Fruit fly (Drosophila melanogaster) whole organism, prepupa: Measurements from ENCODE around the gene TyrR.

ENCODE experiments used
- Blimp-1 ChIP-seq: fragments of 200-800 bp; sonication (Bioruptor generic); optimal IDR thresholded peaks from 3 replicates; lab custom pipeline; 2017; ENCODE audit warnings: missing biosample characterization, missing genetic modification characterization, mild to moderate bottlenecking, moderate library complexity, missing genetic modification reagents
- CG10669 ChIP-seq: fragments of 200-800 bp; sonication (Bioruptor generic); optimal IDR thresholded peaks from 3 replicates; lab custom pipeline; 2018; ENCODE audit warnings: missing biosample characterization, mild to moderate bottlenecking, missing genetic modification characterization, moderate library complexity
- CG11294 ChIP-seq: fragments of 200-800 bp; sonication (Bioruptor generic); IDR thresholded peaks from 2 replicates; pipeline ENCODE4 v1.3.6; 2022; ENCODE audit warnings: missing biosample characterization, missing genetic modification characterization
- CG11762 ChIP-seq: fragments of 200-800 bp; sonication (Bioruptor generic); optimal IDR thresholded peaks from 3 replicates; lab custom pipeline; 2016; ENCODE audit warnings: missing biosample characterization, missing genetic modification characterization; ENCODE audit not compliant: insufficient read depth
- CG11902 ChIP-seq: fragments of 200-800 bp; sonication (Bioruptor generic); optimal IDR thresholded peaks from 3 replicates; lab custom pipeline; 2016; ENCODE audit warnings: missing biosample characterization, missing genetic modification characterization
- CG15336 ChIP-seq: fragments of 200-800 bp; sonication (Bioruptor generic); IDR thresholded peaks from 2 replicates; pipeline ENCODE4 v1.3.6; 2022; ENCODE audit warnings: missing biosample characterization, missing genetic modification characterization
- CG16779 ChIP-seq: fragments of 200-800 bp; sonication (Bioruptor generic); optimal IDR thresholded peaks from 3 replicates; lab custom pipeline; 2017; ENCODE audit warnings: missing biosample characterization, mild to moderate bottlenecking, missing genetic modification characterization
- CG32006 ChIP-seq: fragments of 200-800 bp; sonication (Bioruptor generic); optimal IDR thresholded peaks from 3 replicates; lab custom pipeline; 2017; ENCODE audit warnings: missing biosample characterization, mild to moderate bottlenecking, missing genetic modification characterization
- CG3919 ChIP-seq: fragments of 200-800 bp; sonication (Bioruptor generic); optimal IDR thresholded peaks from 3 replicates; lab custom pipeline; 2016; ENCODE audit warnings: missing biosample characterization, missing genetic modification characterization
- CG4318 ChIP-seq: fragments of 200-800 bp; sonication (Bioruptor generic); optimal IDR thresholded peaks from 3 replicates; lab custom pipeline; 2017; ENCODE audit warnings: missing biosample characterization, mild to moderate bottlenecking, missing genetic modification characterization
- CG6163 ChIP-seq: fragments of 200-800 bp; sonication (Bioruptor generic); IDR thresholded peaks from 3 replicates; pipeline ENCODE4 v1.3.6; 2022; ENCODE audit warnings: missing biosample characterization, missing genetic modification characterization
- CG6854 ChIP-seq: fragments of 200-800 bp; sonication (Bioruptor generic); optimal IDR thresholded peaks from 2 replicates; lab custom pipeline; 2017; ENCODE audit warnings: missing biosample characterization, mild to moderate bottlenecking, missing genetic modification characterization
- CG7368 ChIP-seq: fragments of 200-800 bp; sonication (Bioruptor generic); optimal IDR thresholded peaks from 3 replicates; lab custom pipeline; 2016; ENCODE audit warnings: missing biosample characterization, missing genetic modification characterization
- CG8319 ChIP-seq: fragments of 200-800 bp; sonication (Bioruptor generic); optimal IDR thresholded peaks from 3 replicates; lab custom pipeline; 2016; ENCODE audit warnings: missing biosample characterization, missing genetic modification characterization
- Eip78C ChIP-seq: fragments of 200-800 bp; sonication (Bioruptor generic); peaks from one replicate; lab custom pipeline; 2016; ENCODE audit warnings: missing biosample characterization, missing genetic modification characterization
- Eip93F ChIP-seq: fragments of 200-800 bp; sonication (Bioruptor generic); optimal IDR thresholded peaks from 2 replicates; lab custom pipeline; 2016; ENCODE audit warnings: missing biosample characterization, mild to moderate bottlenecking, missing genetic modification characterization
- Ets96B ChIP-seq: fragments of 200-800 bp; optimal IDR thresholded peaks from 2 replicates; lab custom pipeline; 2019; ENCODE audit warnings: missing biosample characterization, mild to moderate bottlenecking, missing genetic modification characterization, moderate library complexity
- Gug ChIP-seq: fragments of 200-800 bp; sonication (Bioruptor generic); IDR thresholded peaks from 2 replicates; pipeline ENCODE4 v1.3.6; 2022; ENCODE audit warnings: missing biosample characterization, missing genetic modification characterization
- Hr39 ChIP-seq: fragments of 200-800 bp; sonication (Bioruptor generic); optimal IDR thresholded peaks from 2 replicates; lab custom pipeline; 2016; ENCODE audit warnings: missing biosample characterization, missing genetic modification characterization
- Lpt ChIP-seq: fragments of 200-800 bp; sonication (Bioruptor generic); optimal IDR thresholded peaks from 3 replicates; lab custom pipeline; 2016; ENCODE audit warnings: missing biosample characterization, missing genetic modification characterization
- Met ChIP-seq: fragments of 200-800 bp; sonication (Bioruptor generic); optimal IDR thresholded peaks from 3 replicates; lab custom pipeline; 2016; ENCODE audit warnings: missing biosample characterization, missing genetic modification characterization
- Smox ChIP-seq: fragments of 200-800 bp; sonication (Bioruptor generic); optimal IDR thresholded peaks from 3 replicates; lab custom pipeline; 2016; ENCODE audit warnings: missing biosample characterization, missing genetic modification characterization
- Sox14 ChIP-seq: fragments of 200-800 bp; sonication (Bioruptor generic); optimal IDR thresholded peaks from 3 replicates; lab custom pipeline; 2016; ENCODE audit warnings: missing biosample characterization, missing genetic modification characterization
- Sox15 ChIP-seq: fragments of 200-800 bp; sonication (Bioruptor generic); optimal IDR thresholded peaks from 3 replicates; lab custom pipeline; 2016; ENCODE audit warnings: missing biosample characterization, missing genetic modification characterization
- achi ChIP-seq: fragments of 200-800 bp; sonication (Bioruptor generic); optimal IDR thresholded peaks from 3 replicates; lab custom pipeline; 2016; ENCODE audit warnings: missing biosample characterization, missing genetic modification characterization
- cyc ChIP-seq: fragments of 200-800 bp; sonication (Bioruptor generic); optimal IDR thresholded peaks from 3 replicates; lab custom pipeline; 2016; ENCODE audit warnings: missing biosample characterization, missing genetic modification characterization
- eg ChIP-seq: fragments of 200-800 bp; sonication (Bioruptor generic); IDR thresholded peaks from 3 replicates; pipeline ENCODE4 v1.3.6; 2022; ENCODE audit warnings: missing biosample characterization, missing genetic modification characterization
- fd59A ChIP-seq: fragments of 200-800 bp; sonication (Bioruptor generic); optimal IDR thresholded peaks from 2 replicates; lab custom pipeline; 2017; ENCODE audit warnings: missing biosample characterization, mild to moderate bottlenecking, missing genetic modification characterization, missing genetic modification reagents
- fd85E ChIP-seq: fragments of 200-800 bp; sonication (Bioruptor generic); optimal IDR thresholded peaks from 3 replicates; lab custom pipeline; 2016; ENCODE audit warnings: missing biosample characterization, missing genetic modification characterization
- fkh ChIP-seq: fragments of 200-800 bp; sonication (Bioruptor generic); optimal IDR thresholded peaks from 3 replicates; lab custom pipeline; 2017; ENCODE audit warnings: missing biosample characterization, mild to moderate bottlenecking, missing genetic modification characterization, moderate library complexity
- lz ChIP-seq: fragments of 200-800 bp; sonication (Bioruptor generic); optimal IDR thresholded peaks from 3 replicates; lab custom pipeline; 2016; ENCODE audit warnings: missing biosample characterization, missing genetic modification characterization
- pdm3 ChIP-seq: fragments of 200-800 bp; sonication (Bioruptor generic); optimal IDR thresholded peaks from 3 replicates; lab custom pipeline; 2016; ENCODE audit warnings: missing biosample characterization, missing genetic modification characterization
- spab ChIP-seq: fragments of 200-800 bp; sonication (Bioruptor generic); optimal IDR thresholded peaks from 2 replicates; lab custom pipeline; 2017; ENCODE audit warnings: missing biosample characterization, mild to moderate bottlenecking, missing genetic modification characterization, missing genetic modification reagents
- vri ChIP-seq: fragments of 200-800 bp; sonication (Bioruptor generic); optimal IDR thresholded peaks from 3 replicates; lab custom pipeline; 2016; ENCODE audit warnings: missing biosample characterization, mild to moderate bottlenecking, missing genetic modification characterization

The TyrR gene

dm6 chr3R:17773893-17774292, 10.9 kb upstream of the TyrR start:
- TF ChIP-seq Blimp-1 (GFP tag; lab: Kevin White, UChicago) (no peak), pdm3 (no peak), CG11294 (GFP tag; lab: Robert Waterston, UW) (no peak), achi (no peak), Sox14 (no peak), fd59A (no peak), lz (no peak), CG11902 (GFP tag; lab: Kevin White, UChicago) (no peak), CG10669 (GFP tag; lab: Kevin White, UChicago) (no peak), Lpt (GFP tag; lab: Kevin White, UChicago) (no peak), Sox15 (GFP tag; lab: Kevin White, UChicago) (no peak), CG32006 (GFP tag; lab: Kevin White, UChicago) (no peak), CG16779 (tag; lab: Kevin White, UChicago) (no peak), CG4318 (GFP tag; lab: Kevin White, UChicago) (no peak), cyc (GFP tag; lab: Kevin White, UChicago) (no peak), CG6854 (GFP tag; lab: Kevin White, UChicago) (no peak), CG7368 (no peak), Gug (GFP tag; lab: Robert Waterston, UW) (no peak), Eip78C (GFP tag; lab: Kevin White, UChicago) (no peak), eg (GFP tag; lab: Robert Waterston, UW) (no peak)
- TF ChIP-seq, all 60 proteins: peak for 0

DNA sequence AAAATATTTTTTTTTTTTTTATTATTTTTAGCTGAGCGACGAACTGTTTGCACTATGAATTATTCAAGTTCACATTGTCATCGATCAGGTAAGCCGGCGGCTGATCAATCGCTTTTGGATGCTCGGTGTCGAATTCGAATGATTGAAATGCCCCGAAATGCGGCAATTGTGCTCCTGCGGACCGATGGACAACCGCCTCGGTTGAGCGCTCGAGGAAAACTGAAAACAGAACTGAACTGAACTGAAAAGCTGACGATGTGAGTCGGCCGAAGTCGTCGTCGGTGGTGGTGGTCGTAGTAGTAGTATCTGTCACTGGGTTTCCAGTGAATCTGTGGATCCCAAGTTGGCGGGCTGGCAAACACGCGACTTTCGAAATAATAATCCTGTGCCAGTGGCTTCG, 727 bp downstream of the TyrR start:
- no peak for TF ChIP-seq Sox14
- no peak for TF ChIP-seq CG11294 (GFP tag; lab: Robert Waterston, UW)
- TF ChIP-seq CG11902 (GFP tag; lab: Kevin White, UChicago), result no peak
- TF ChIP-seq CG3919 (GFP tag; lab: Kevin White, UChicago), result no peak
- TF ChIP-seq Ets96B (tag; lab: Kevin White, UChicago), result no peak
- no peak for TF ChIP-seq fd59A
- TF ChIP-seq, all 60 proteins: peak for 0

- TF ChIP-seq Lpt (GFP tag; lab: Kevin White, UChicago) (no peak), Hr39 (GFP tag; lab: Kevin White, UChicago) (no peak), fkh (GFP tag; lab: Kevin White, UChicago) (peak; percentile 86), vri (GFP tag; lab: Kevin White, UChicago) (no peak)
Observed at dm6 chr3R:17759773-17760476, 3.1 kb downstream of the TyrR start.

- TF ChIP-seq fkh (GFP tag; lab: Kevin White, UChicago) (peak; percentile 55), CG3919 (GFP tag; lab: Kevin White, UChicago) (no peak)
Observed at dm6 chr3R:17758905-17759304, 4.1 kb downstream of the TyrR start.

DNA sequence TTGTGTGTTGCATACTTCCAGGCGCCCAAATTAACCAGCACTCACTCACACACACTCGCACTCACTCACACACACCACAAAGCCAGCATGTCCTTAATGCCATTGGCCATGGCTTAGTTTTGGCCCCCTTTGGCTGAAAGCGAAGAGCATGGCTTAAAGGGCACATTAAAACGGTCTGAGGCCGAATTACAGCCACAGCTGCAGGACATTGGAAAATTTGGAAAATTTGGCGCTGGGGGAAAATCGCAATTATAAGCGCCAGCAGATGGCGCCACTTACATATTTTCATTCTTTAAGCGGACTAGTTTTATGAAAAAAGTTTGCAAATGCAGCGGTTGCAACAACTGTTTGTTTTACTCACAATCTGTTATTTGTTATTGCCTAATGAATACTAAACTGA, 20.4 kb downstream of the TyrR start:
- no peak for TF ChIP-seq Eip78C (GFP tag; lab: Kevin White, UChicago)
- no peak for TF ChIP-seq Lpt (GFP tag; lab: Kevin White, UChicago)
- no peak for TF ChIP-seq Met (GFP tag; lab: Kevin White, UChicago)

dm6 chr3R:17736311-17736710, 26.7 kb downstream of the TyrR start, which contains the start of gene TyrRII:
TyrRII (plus strand) TSS chr3R:17736611.
- TF ChIP-seq CG8319 (GFP tag; lab: Kevin White, UChicago) (no peak), CG6163 (GFP tag; lab: Robert Waterston, UW) (no peak), fkh (GFP tag; lab: Kevin White, UChicago) (no peak), fd85E (GFP tag; lab: Kevin White, UChicago) (no peak), CG7368 (no peak), CG32006 (GFP tag; lab: Kevin White, UChicago) (no peak), CG15336 (GFP tag; lab: Robert Waterston, UW) (no peak), Smox (GFP tag; lab: Kevin White, UChicago) (no peak), CG11762 (no peak), fd59A (no peak), CG10669 (GFP tag; lab: Kevin White, UChicago) (no peak), spab (no peak), Eip93F (GFP tag; lab: Kevin White, UChicago) (no peak)
